Worm (Caenorhabditis elegans) whole organism, L1 larva: ENCODE measurements around the gene C01G5.5.

ENCODE experiments used
- C04F5.9 ChIP-seq: sonication (generic microtip); optimal IDR thresholded peaks from 2 replicates; lab custom pipeline; 2016; ENCODE audit warnings: missing genetic modification characterization, missing compliant biosample characterization
- ceh-63 ChIP-seq: fragments of 200-800 bp; sonication (Bioruptor generic); optimal IDR thresholded peaks from 2 replicates; lab custom pipeline; 2018; ENCODE audit warnings: mild to moderate bottlenecking, missing genetic modification characterization, missing compliant biosample characterization
- fkh-10 ChIP-seq: sonication (generic microtip); optimal IDR thresholded peaks from 2 replicates; lab custom pipeline; 2017; ENCODE audit warnings: missing biosample characterization, missing genetic modification reagents, missing genetic modification characterization
- mab-9 ChIP-seq: fragments of 200-800 bp; sonication (Bioruptor generic); IDR thresholded peaks from 2 replicates; pipeline ENCODE4 v1.3.6; 2022; ENCODE audit warnings: missing genetic modification reagents, missing genetic modification characterization, missing compliant biosample characterization
- nhr-85 ChIP-seq: sonication (generic microtip); peaks from one replicate; lab custom pipeline; 2016; ENCODE audit warnings: missing genetic modification characterization, inconsistent platforms, missing compliant biosample characterization
- pqm-1 ChIP-seq: sonication (generic microtip); optimal IDR thresholded peaks from 3 replicates; lab custom pipeline; 2017; ENCODE audit warnings: missing biosample characterization, missing genetic modification characterization
- tlp-1 ChIP-seq: fragments of 150-350 bp; optimal IDR thresholded peaks from 2 replicates; lab custom pipeline; 2014; ENCODE audit warnings: missing biosample characterization, missing genetic modification characterization
- ztf-11 ChIP-seq, 2 experiments: sonication (generic microtip); optimal IDR thresholded peaks; 2 replicates each; lab custom pipeline; 2016 to 2017; ENCODE audit warnings: missing genetic modification characterization in 2 of 2, missing biosample characterization in 1 of 2, missing compliant biosample characterization in 1 of 2

- TF ChIP-seq pqm-1 (tag; lab: Kevin White, UChicago): no peak
- no peak for TF ChIP-seq C04F5.9 (tag; lab: Kevin White, UChicago)
- TF ChIP-seq mab-9: no peak
- no peak for TF ChIP-seq tlp-1 (tag; lab: Kevin White, UChicago)
- no peak for TF ChIP-seq fkh-10 (GFP tag; lab: Kevin White, UChicago)
- no peak for TF ChIP-seq ceh-63 (GFP tag; lab: Kevin White, UChicago)
- TF ChIP-seq ztf-11 (tag; optimal IDR thresholded peaks at IDR 0.05; lab: Kevin White, UChicago): no peak
- no peak for TF ChIP-seq nhr-85 (tag; lab: Kevin White, UChicago)
Measured at ce11 chrIV:6514700-6515099, 9.7 kb upstream of the C01G5.5 start.
